Fruit fly (Drosophila melanogaster) whole organism, embryonic: ENCODE measurements around the gene Dr.

Experiments used
- BEAF-32 ChIP-seq: fragments of 200-800 bp; sonication (Bioruptor generic); optimal IDR thresholded peaks from 3 replicates; lab custom pipeline; 2017; ENCODE audit warnings: missing biosample characterization, missing genetic modification characterization, mild to moderate bottlenecking, moderate library complexity, missing genetic modification reagents
- CG10321 ChIP-seq: fragments of 200-800 bp; sonication (Bioruptor generic); IDR thresholded peaks from 2 replicates; pipeline ENCODE4 v1.3.6; 2022; ENCODE audit warnings: missing biosample characterization, missing genetic modification characterization
- CG10462 ChIP-seq: fragments of 200-800 bp; sonication (Bioruptor generic); optimal IDR thresholded peaks from 2 replicates; lab custom pipeline; 2016; ENCODE audit warnings: missing biosample characterization, missing genetic modification characterization
- CG10979 ChIP-seq: fragments of 200-800 bp; sonication (Bioruptor generic); optimal IDR thresholded peaks from 2 replicates; lab custom pipeline; 2018; ENCODE audit warnings: missing biosample characterization, mild to moderate bottlenecking, missing genetic modification characterization, moderate library complexity
- CG12104 ChIP-seq: fragments of 200-800 bp; sonication (Bioruptor generic); optimal IDR thresholded peaks from 3 replicates; lab custom pipeline; 2016; ENCODE audit warnings: missing biosample characterization, missing genetic modification characterization
- CG12659 ChIP-seq: fragments of 200-800 bp; sonication (Bioruptor generic); optimal IDR thresholded peaks from 3 replicates; lab custom pipeline; 2017; ENCODE audit warnings: mild to moderate bottlenecking, missing biosample characterization, missing genetic modification reagents, missing genetic modification characterization
- CG14710 ChIP-seq: fragments of 200-800 bp; sonication (Bioruptor generic); optimal IDR thresholded peaks from 3 replicates; lab custom pipeline; 2019; ENCODE audit warnings: missing biosample characterization, mild to moderate bottlenecking, missing genetic modification characterization, moderate library complexity
- CG17802 ChIP-seq: fragments of 200-800 bp; sonication (Bioruptor generic); optimal IDR thresholded peaks from 2 replicates; lab custom pipeline; 2018; ENCODE audit warnings: missing biosample characterization, mild to moderate bottlenecking, missing genetic modification characterization, moderate library complexity
- CG17829 ChIP-seq: fragments of 200-800 bp; optimal IDR thresholded peaks from 2 replicates; lab custom pipeline; 2019; ENCODE audit warnings: missing biosample characterization, mild to moderate bottlenecking, missing genetic modification characterization, moderate library complexity
- CG4360 ChIP-seq: fragments of 200-800 bp; sonication (Bioruptor generic); IDR thresholded peaks from 2 replicates; pipeline ENCODE4 v1.3.6; 2022; ENCODE audit warnings: missing biosample characterization, missing genetic modification characterization
- CG4854 ChIP-seq: fragments of 200-800 bp; sonication (Bioruptor generic); optimal IDR thresholded peaks from 2 replicates; lab custom pipeline; 2016; ENCODE audit warnings: missing biosample characterization, missing genetic modification characterization, inconsistent platforms
- CG6791 ChIP-seq: fragments of 200-800 bp; sonication (Bioruptor generic); IDR thresholded peaks from 3 replicates; pipeline ENCODE4 v1.3.6; 2022; ENCODE audit warnings: missing biosample characterization, missing genetic modification characterization; ENCODE audit not compliant: partially characterized antibody
- CG7745 ChIP-seq: fragments of 200-800 bp; sonication (Bioruptor generic); optimal IDR thresholded peaks from 2 replicates; lab custom pipeline; 2018; ENCODE audit warnings: missing biosample characterization, mild to moderate bottlenecking, missing genetic modification characterization, moderate library complexity
- CG7928 ChIP-seq: fragments of 200-800 bp; sonication (Bioruptor generic); optimal IDR thresholded peaks from 2 replicates; lab custom pipeline; 2017; ENCODE audit warnings: missing biosample characterization, mild to moderate bottlenecking, missing genetic modification characterization
- Dad ChIP-seq: fragments of 200-800 bp; sonication (Bioruptor generic); optimal IDR thresholded peaks from 3 replicates; lab custom pipeline; 2016; ENCODE audit warnings: missing biosample characterization, missing genetic modification characterization
- ERR ChIP-seq: fragments of 200-800 bp; sonication (Bioruptor generic); optimal IDR thresholded peaks from 2 replicates; lab custom pipeline; 2016; ENCODE audit warnings: missing biosample characterization, missing genetic modification characterization
- Hr78 ChIP-seq, 2 experiments: fragments of 200-800 bp in 1 of 2; fragments of >200 bp in 1 of 2; sonication (Bioruptor generic) in 1 of 2; optimal IDR thresholded peaks; 2 replicates each; lab custom pipeline; 2017 to 2019; ENCODE audit warnings: missing biosample characterization in 2 of 2, missing genetic modification characterization in 2 of 2, mild to moderate bottlenecking in 1 of 2, moderate library complexity in 1 of 2
- MTF-1 ChIP-seq: fragments of 200-800 bp; sonication (Bioruptor generic); optimal IDR thresholded peaks from 2 replicates; lab custom pipeline; 2018; ENCODE audit warnings: missing biosample characterization, mild to moderate bottlenecking, missing genetic modification characterization, borderline replicate concordance
- Mad ChIP-seq: fragments of 200-800 bp; sonication (Bioruptor generic); optimal IDR thresholded peaks from 2 replicates; lab custom pipeline; 2016; ENCODE audit warnings: missing biosample characterization, missing genetic modification characterization
- NK7.1 ChIP-seq: fragments of 200-800 bp; sonication (Bioruptor generic); optimal IDR thresholded peaks from 3 replicates; lab custom pipeline; 2016; ENCODE audit warnings: missing biosample characterization, missing genetic modification characterization
- Nf-YB ChIP-seq: fragments of 200-800 bp; sonication (Bioruptor generic); optimal IDR thresholded peaks from 3 replicates; lab custom pipeline; 2019; ENCODE audit warnings: missing biosample characterization, mild to moderate bottlenecking, missing genetic modification characterization, moderate library complexity
- NfI ChIP-seq: fragments of 200-800 bp; sonication (Bioruptor generic); optimal IDR thresholded peaks from 3 replicates; lab custom pipeline; 2018; ENCODE audit warnings: missing biosample characterization, mild to moderate bottlenecking, missing genetic modification characterization, moderate library complexity
- Stat92E ChIP-seq, 3 experiments: fragments of >200 bp in 2 of 3; fragments of 200-800 bp in 1 of 3; sonication (Bioruptor generic) in 1 of 3; optimal IDR thresholded peaks; 2 replicates each; lab custom pipeline; 2017 to 2019; ENCODE audit warnings: missing biosample characterization in 3 of 3, missing genetic modification characterization in 3 of 3, mild to moderate bottlenecking in 1 of 3, moderate library complexity in 1 of 3
- chif ChIP-seq, 2 experiments: fragments of 200-800 bp; sonication (Bioruptor generic); optimal IDR thresholded peaks; 3 replicates each; lab custom pipeline; 2016; ENCODE audit warnings: missing biosample characterization in 2 of 2, missing genetic modification characterization in 2 of 2
- chinmo ChIP-seq: fragments of 200-800 bp; sonication (Bioruptor generic); IDR thresholded peaks from 4 replicates; pipeline ENCODE4 v1.3.6; 2022; ENCODE audit warnings: missing biosample characterization, missing genetic modification characterization; ENCODE audit not compliant: partially characterized antibody
- corto ChIP-seq: fragments of 200-800 bp; sonication (Bioruptor generic); optimal IDR thresholded peaks from 2 replicates; lab custom pipeline; 2016; ENCODE audit warnings: missing biosample characterization, mild to moderate bottlenecking, missing genetic modification characterization, moderate library complexity
- croc ChIP-seq: fragments of 200-800 bp; sonication (Bioruptor generic); conservative IDR thresholded peaks from 3 replicates; pipeline ENCODE4 v1.3.6; 2022; ENCODE audit warnings: missing biosample characterization, missing genetic modification characterization
- emc ChIP-seq: fragments of 200-800 bp; sonication (Bioruptor generic); optimal IDR thresholded peaks from 2 replicates; lab custom pipeline; 2016; ENCODE audit warnings: missing biosample characterization, missing genetic modification characterization
- eve ChIP-seq, 2 experiments: fragments of >200 bp; optimal IDR thresholded peaks; 2 replicates each; lab custom pipeline; 2017; ENCODE audit warnings: missing biosample characterization in 2 of 2, missing genetic modification characterization in 2 of 2
- gfzf ChIP-seq: fragments of 200-800 bp; sonication (Bioruptor generic); optimal IDR thresholded peaks from 2 replicates; lab custom pipeline; 2016; ENCODE audit warnings: missing biosample characterization, mild to moderate bottlenecking, missing genetic modification characterization, moderate library complexity
- gsb-n ChIP-seq: fragments of 200-800 bp; sonication (Bioruptor generic); optimal IDR thresholded peaks from 3 replicates; lab custom pipeline; 2018; ENCODE audit warnings: missing biosample characterization, mild to moderate bottlenecking, missing genetic modification characterization
- jing ChIP-seq: fragments of 200-800 bp; sonication (Bioruptor generic); optimal IDR thresholded peaks from 2 replicates; lab custom pipeline; 2018; ENCODE audit warnings: missing biosample characterization, mild to moderate bottlenecking, missing genetic modification characterization
- kah ChIP-seq: fragments of 200-800 bp; sonication (Bioruptor generic); optimal IDR thresholded peaks from 2 replicates; lab custom pipeline; 2018; ENCODE audit warnings: missing biosample characterization, mild to moderate bottlenecking, missing genetic modification characterization
- mirr ChIP-seq: fragments of 200-800 bp; sonication (Bioruptor generic); optimal IDR thresholded peaks from 3 replicates; lab custom pipeline; 2018; ENCODE audit warnings: missing biosample characterization, mild to moderate bottlenecking, missing genetic modification characterization
- nerfin-1 ChIP-seq: fragments of 200-800 bp; sonication (Bioruptor generic); optimal IDR thresholded peaks from 3 replicates; lab custom pipeline; 2019; ENCODE audit warnings: missing biosample characterization, mild to moderate bottlenecking, missing genetic modification characterization, moderate library complexity
- nmo ChIP-seq: fragments of 200-800 bp; sonication (Bioruptor generic); optimal IDR thresholded peaks from 2 replicates; lab custom pipeline; 2018; ENCODE audit warnings: missing biosample characterization, mild to moderate bottlenecking, missing genetic modification characterization, moderate library complexity
- org-1 ChIP-seq: fragments of 200-800 bp; sonication (Bioruptor generic); optimal IDR thresholded peaks from 2 replicates; lab custom pipeline; 2017; ENCODE audit warnings: missing biosample characterization, missing genetic modification characterization
- otp ChIP-seq: fragments of 200-800 bp; sonication (Bioruptor generic); IDR thresholded peaks from 3 replicates; pipeline ENCODE4, ENCODE4 v1.3.6; 2022; ENCODE audit warnings: missing biosample characterization, missing genetic modification characterization
- pb ChIP-seq: fragments of 200-800 bp; sonication (Bioruptor generic); optimal IDR thresholded peaks from 3 replicates; lab custom pipeline; 2016; ENCODE audit warnings: missing biosample characterization, missing genetic modification characterization
- psq ChIP-seq: fragments of 200-800 bp; sonication (Bioruptor generic); optimal IDR thresholded peaks from 2 replicates; lab custom pipeline; 2017; ENCODE audit warnings: missing biosample characterization, missing genetic modification characterization
- pum ChIP-seq: fragments of 200-800 bp; sonication (Bioruptor generic); optimal IDR thresholded peaks from 2 replicates; lab custom pipeline; 2016; ENCODE audit warnings: missing biosample characterization, missing genetic modification characterization
- row ChIP-seq: fragments of 200-800 bp; sonication (Bioruptor generic); IDR thresholded peaks from 3 replicates; pipeline ENCODE4 v1.3.6; 2022; ENCODE audit warnings: missing biosample characterization, missing genetic modification characterization
- schlank ChIP-seq: fragments of 200-800 bp; sonication (Bioruptor generic); optimal IDR thresholded peaks from 2 replicates; lab custom pipeline; 2018; ENCODE audit warnings: missing biosample characterization, mild to moderate bottlenecking, missing genetic modification characterization
- sens ChIP-seq: fragments of 200-800 bp; sonication (Bioruptor generic); peaks from one replicate; lab custom pipeline; 2016; ENCODE audit warnings: missing biosample characterization, missing genetic modification characterization
- seq ChIP-seq: fragments of 200-800 bp; sonication (Bioruptor generic); IDR thresholded peaks from 2 replicates; pipeline ENCODE4 v1.3.6; 2022; ENCODE audit warnings: missing biosample characterization, missing genetic modification characterization
- stwl ChIP-seq: fragments of 200-800 bp; sonication (Bioruptor generic); optimal IDR thresholded peaks from 3 replicates; lab custom pipeline; 2018; ENCODE audit warnings: missing biosample characterization, mild to moderate bottlenecking, missing genetic modification characterization, moderate library complexity
- sug ChIP-seq: fragments of 200-800 bp; optimal IDR thresholded peaks from 2 replicates; lab custom pipeline; 2019; ENCODE audit warnings: missing biosample characterization, mild to moderate bottlenecking, missing genetic modification characterization, moderate library complexity
- tap ChIP-seq: fragments of 200-800 bp; optimal IDR thresholded peaks from 3 replicates; lab custom pipeline; 2019; ENCODE audit warnings: missing biosample characterization, mild to moderate bottlenecking, missing genetic modification characterization, moderate library complexity
- tio ChIP-seq: fragments of 200-800 bp; sonication (Bioruptor generic); optimal IDR thresholded peaks from 2 replicates; lab custom pipeline; 2017; ENCODE audit warnings: missing biosample characterization, missing genetic modification characterization, inconsistent platforms

Gene Dr

DNA sequence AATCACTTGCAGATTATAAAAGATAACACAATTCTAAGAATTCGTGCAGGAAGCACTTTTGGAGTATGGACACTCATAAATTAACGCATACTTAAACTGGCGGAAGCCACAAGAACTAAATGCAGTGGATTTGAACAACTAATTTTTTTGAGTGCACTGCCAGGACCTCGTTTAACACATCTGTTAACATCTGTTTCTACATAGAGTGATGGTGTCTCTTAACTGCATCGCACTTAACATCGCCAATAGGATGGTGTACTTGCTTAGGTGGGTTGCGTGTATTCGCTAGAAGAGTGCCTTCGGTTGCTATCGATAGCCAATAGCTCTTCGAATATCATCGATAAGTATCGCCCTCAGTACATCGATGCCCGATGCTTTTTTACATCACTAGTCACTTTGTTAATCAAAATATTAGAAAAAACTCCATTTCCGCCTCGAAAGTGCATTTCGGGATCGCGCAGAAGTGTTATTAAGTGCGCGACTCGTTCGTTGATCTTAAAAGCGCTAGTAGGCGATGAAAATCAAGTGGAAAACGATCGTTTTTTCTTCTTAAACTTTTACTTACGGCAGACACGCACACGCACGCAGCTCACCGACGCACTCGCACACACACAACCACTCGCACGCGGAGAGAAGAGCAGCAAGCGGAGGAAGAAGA lies 35.4 kb downstream of the Dr start, which contains the start of gene alph (continued):
- TF ChIP-seq chinmo (peak; percentile 97), schlank (tag; lab: Kevin White, UChicago) (no peak), seq (no peak), pb (GFP tag; lab: Kevin White, UChicago) (no peak), CG10979 (tag; lab: Kevin White, UChicago) (peak; percentile 32), CG17802 (tag; lab: Kevin White, UChicago) (no peak), CG4360 (GFP tag; lab: Robert Waterston, UW) (no peak), gsb-n (tag; lab: Kevin White, UChicago) (no peak), croc (no peak), nmo (GFP tag; lab: Kevin White, UChicago) (peak; percentile 45), MTF-1 (GFP tag; lab: Kevin White, UChicago) (no peak), BEAF-32 (GFP tag; lab: Kevin White, UChicago) (peak; percentile 99), tap (no peak), CG14710 (peak; percentile 69), CG10462 (GFP tag; lab: Kevin White, UChicago) (no peak), CG10321 (GFP tag; lab: Robert Waterston, UW) (no peak), kah (GFP tag; lab: Kevin White, UChicago) (no peak), org-1 (no peak), emc (no peak), NK7.1 (GFP tag; lab: Kevin White, UChicago) (no peak), Mad (GFP tag; lab: Kevin White, UChicago) (peak; percentile 64), NfI (GFP tag; lab: Kevin White, UChicago) (no peak), gfzf (peak; percentile 53), sug (peak; percentile 19), otp (GFP tag; lab: Robert Waterston, UW) (no peak), CG12104 (GFP tag; lab: Kevin White, UChicago) (no peak), chif (GFP tag; optimal IDR thresholded peaks at IDR 0.05; lab: Kevin White, UChicago) (peak in 1 of 2 experiments; percentile 46), CG7928 (GFP tag; lab: Kevin White, UChicago) (no peak), tio (GFP tag; lab: Kevin White, UChicago) (no peak), CG12659 (peak; percentile 52), ERR (GFP tag; lab: Kevin White, UChicago) (peak; percentile 35), row (GFP tag; lab: Robert Waterston, UW) (peak; percentile 44; the same call in 2 of the 3 replicates), mirr (GFP tag; lab: Kevin White, UChicago) (no peak), jing (no peak), Nf-YB (GFP tag; lab: Kevin White, UChicago) (no peak), nerfin-1 (tag; lab: Kevin White, UChicago) (no peak), CG17829 (tag; lab: Kevin White, UChicago) (peak; percentile 63), Stat92E (GFP tag; optimal IDR thresholded peaks at IDR 0.05; lab: Kevin White, UChicago) (peak in 1 of 3 experiments; percentile 54), psq (no peak), pum (GFP tag; lab: Kevin White, UChicago) (no peak), CG7745 (tag; lab: Kevin White, UChicago) (no peak), Dad (GFP tag; lab: Kevin White, UChicago) (peak; percentile 51), stwl (tag; lab: Kevin White, UChicago) (peak; percentile 59), corto (GFP tag; lab: Kevin White, UChicago) (no peak), eve (GFP tag; optimal IDR thresholded peaks at IDR 0.05; lab: Kevin White, UChicago) (no peak), Hr78 (GFP tag; optimal IDR thresholded peaks at IDR 0.05; lab: Kevin White, UChicago) (no peak), CG6791 (GFP tag; lab: Robert Waterston, UW) (peak; percentile 99), sens (GFP tag; lab: Kevin White, UChicago) (peak; percentile 94), CG4854 (GFP tag; lab: Kevin White, UChicago) (no peak)
